Worm (Caenorhabditis elegans): ENCODE data around the gene Y77E11A.8.

ce11 chrIV:1445920-1446319 is 21.1 kb upstream of the Y77E11A.8 start, which contains the start of gene clp-7:
- TF ChIP-seq dao-5 (tag; optimal IDR thresholded peaks at IDR 0.05) (no peak), W03F9.2 (tag; optimal IDR thresholded peaks at IDR 0.05) (no peak), him-1 (tag; optimal IDR thresholded peaks at IDR 0.05) (no peak)
